Worm (Caenorhabditis elegans): ENCODE data around the gene T05A8.1.

DNA sequence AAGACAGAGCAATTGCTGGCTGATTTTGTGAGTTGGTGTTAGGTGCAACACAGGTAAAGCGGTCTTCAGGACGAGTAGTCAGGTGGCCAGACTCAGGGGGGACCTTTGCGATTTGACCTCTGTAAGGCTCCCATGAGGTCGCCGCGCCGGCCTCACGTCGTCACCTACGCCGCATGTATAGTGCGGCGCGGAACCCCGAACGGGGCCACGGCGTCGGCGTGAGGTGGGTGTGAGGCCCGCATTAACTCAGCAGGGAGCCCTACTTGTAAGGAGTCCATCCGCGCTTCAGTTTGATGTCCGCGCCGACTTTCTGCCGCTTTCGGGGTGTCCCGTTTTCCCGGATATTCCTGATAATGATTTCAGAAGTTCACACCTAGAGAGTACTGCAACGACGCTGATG lies 44.8 kb upstream of the T05A8.1 start:
- no peak for TF ChIP-seq nhr-237 (tag; optimal IDR thresholded peaks at IDR 0.05)
- TF ChIP-seq snpc-4 (tag; optimal IDR thresholded peaks at IDR 0.05): no peak
- TF ChIP-seq ceh-82 (tag; optimal IDR thresholded peaks at IDR 0.05): no peak
- TF ChIP-seq elt-3 (tag; optimal IDR thresholded peaks at IDR 0.05): no peak
- no peak for TF ChIP-seq nhr-21 (tag; optimal IDR thresholded peaks at IDR 0.05)

All from whole organism, L2 larva.